Fruit fly (Drosophila melanogaster): ENCODE results near the gene mRpL9.

- TF ChIP-seq Sox102F (GFP tag; optimal IDR thresholded peaks at IDR 0.05) (no peak), fd85E (GFP tag; optimal IDR thresholded peaks at IDR 0.05) (no peak), CG8632 (GFP tag; optimal IDR thresholded peaks at IDR 0.05) (peak; percentile 73), CG8119 (GFP tag; IDR thresholded peaks at IDR 0.05) (peak; percentile 63; the same call in 2 of the 3 replicates), Sox14 (GFP tag; optimal IDR thresholded peaks at IDR 0.05) (no peak), CG3919 (GFP tag; optimal IDR thresholded peaks at IDR 0.05) (no peak)
Measured at dm6 chr3R:15356645-15357431, 26.3 kb downstream of the mRpL9 start, which contains the start of the genes Atg4b and Hibch.
